Worm (Caenorhabditis elegans) whole organism, early embryonic: ENCODE results near the gene ptc-1.

Source experiments
- B0310.2 ChIP-seq: sonication (generic microtip); optimal IDR thresholded peaks from 2 replicates; lab custom pipeline; 2016; ENCODE audit warnings: mild to moderate bottlenecking, missing genetic modification characterization, missing compliant biosample characterization
- F13C5.2 ChIP-seq: sonication (generic microtip); optimal IDR thresholded peaks from 2 replicates; lab custom pipeline; 2017; ENCODE audit warnings: mild to moderate bottlenecking, missing genetic modification characterization, inconsistent platforms, missing compliant biosample characterization
- aly-1 ChIP-seq: sonication (generic microtip); optimal IDR thresholded peaks from 2 replicates; lab custom pipeline; 2016; ENCODE audit warnings: missing genetic modification characterization, missing compliant biosample characterization
- ama-1 ChIP-seq: fragments of 150-350 bp; optimal IDR thresholded peaks from 2 replicates; lab custom pipeline; 2014
- ceh-13 ChIP-seq: fragments of 200-800 bp; sonication (Bioruptor generic); optimal IDR thresholded peaks from 2 replicates; lab custom pipeline; 2018; ENCODE audit warnings: mild to moderate bottlenecking, missing genetic modification characterization, missing compliant biosample characterization
- ceh-36 ChIP-seq: sonication (generic microtip); optimal IDR thresholded peaks from 2 replicates; lab custom pipeline; 2016; ENCODE audit warnings: missing genetic modification characterization, inconsistent platforms, missing compliant biosample characterization
- ets-7 ChIP-seq: sonication (generic microtip); optimal IDR thresholded peaks from 2 replicates; lab custom pipeline; 2016; ENCODE audit warnings: missing genotype, missing genetic modification characterization, missing compliant biosample characterization
- flt-1 ChIP-seq: fragments of 200-800 bp; sonication (Bioruptor generic); IDR thresholded peaks from 2 replicates; pipeline ENCODE4 v1.3.6; 2022; ENCODE audit warnings: missing genetic modification characterization, missing compliant biosample characterization
- hmbx-1 ChIP-seq: sonication (generic microtip); optimal IDR thresholded peaks from 2 replicates; lab custom pipeline; 2016; ENCODE audit warnings: mild to moderate bottlenecking, missing genetic modification characterization, missing compliant biosample characterization
- hmg-4 ChIP-seq: fragments of 200-800 bp; sonication (Bioruptor generic); optimal IDR thresholded peaks from 2 replicates; lab custom pipeline; 2018; ENCODE audit warnings: mild to moderate bottlenecking, missing genetic modification characterization, missing compliant biosample characterization
- hnd-1 ChIP-seq: sonication (generic microtip); optimal IDR thresholded peaks from 2 replicates; lab custom pipeline; 2016; ENCODE audit warnings: missing genetic modification characterization, missing compliant biosample characterization
- pes-1 ChIP-seq: fragments of 200-800 bp; sonication (Bioruptor generic); IDR thresholded peaks from 2 replicates; pipeline ENCODE4 v1.3.6; 2022; ENCODE audit warnings: missing genetic modification reagents, missing genetic modification characterization, missing compliant biosample characterization
- scrt-1 ChIP-seq: fragments of 200-800 bp; sonication (Bioruptor generic); IDR thresholded peaks from 2 replicates; pipeline ENCODE4 v1.3.6; 2022; ENCODE audit warnings: missing genetic modification characterization, missing compliant biosample characterization
- sea-1 ChIP-seq: fragments of 200-800 bp; sonication (Bioruptor generic); conservative IDR thresholded peaks from 2 replicates; pipeline ENCODE4 v1.3.6; 2022; ENCODE audit warnings: missing genetic modification characterization, missing compliant biosample characterization
- tbx-11 ChIP-seq: fragments of 200-800 bp; sonication (Bioruptor generic); IDR thresholded peaks from 2 replicates; pipeline ENCODE4 v1.3.6; 2022; ENCODE audit warnings: missing genetic modification characterization, missing compliant biosample characterization
- tbx-37 ChIP-seq: fragments of 200-800 bp; sonication (Bioruptor generic); conservative IDR thresholded peaks from 2 replicates; pipeline ENCODE4 v1.3.6; 2022; ENCODE audit warnings: missing genetic modification reagents, missing genetic modification characterization, missing compliant biosample characterization
- tra-4 ChIP-seq: sonication (generic microtip); optimal IDR thresholded peaks from 2 replicates; lab custom pipeline; 2017; ENCODE audit warnings: missing genetic modification characterization, missing compliant biosample characterization

ptc-1 gene

DNA sequence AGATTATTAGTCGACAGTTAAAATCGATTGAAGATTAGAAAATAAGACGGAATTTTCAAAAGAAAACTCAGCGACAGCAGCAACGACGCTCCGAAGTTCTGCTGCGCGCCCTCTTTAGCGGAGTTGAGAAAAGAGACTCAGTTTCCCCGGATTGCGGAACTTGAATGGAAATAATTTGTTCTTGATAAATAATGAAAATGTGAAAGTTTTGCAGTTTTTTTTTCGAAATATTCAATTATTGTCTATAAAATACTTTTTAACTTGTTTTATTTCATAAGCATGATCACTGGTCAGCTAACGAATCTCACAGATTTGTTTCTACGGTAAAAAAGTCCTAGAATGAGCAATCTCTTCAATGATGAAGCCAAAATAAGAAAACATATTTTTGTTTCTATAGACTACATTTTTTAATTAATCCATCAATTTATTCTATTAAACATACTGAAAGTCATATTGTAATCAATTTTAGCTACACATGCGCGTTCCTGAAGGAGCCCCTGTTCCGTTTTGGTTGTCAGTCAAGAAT lies 35.5 kb upstream of the ptc-1 start, which contains the start of the genes cec-3 and T09A5.15:
Gene cec-3, minus strand, starts transcription at position 116 of the 526 bp plus-strand sequence.
Gene T09A5.15, plus strand, starts transcription at position 476 of the 526 bp plus-strand sequence.
- no peak for TF ChIP-seq sea-1 (GFP tag; lab: Robert Waterston, UW)
- TF ChIP-seq pes-1 (GFP tag; lab: Robert Waterston, UW): no peak
- peak; percentile 63 for TF ChIP-seq F13C5.2 (tag; lab: Kevin White, UChicago)

- TF ChIP-seq F13C5.2 (tag; lab: Kevin White, UChicago) (no peak), tra-4 (tag; lab: Kevin White, UChicago) (no peak), pes-1 (GFP tag; lab: Robert Waterston, UW) (no peak), hmg-4 (GFP tag; lab: Kevin White, UChicago) (no peak), flt-1 (GFP tag; lab: Robert Waterston, UW) (no peak)
These were observed 34.9 kb upstream of the ptc-1 start, which contains the start of gene sds-22 for ce11 chrII:7858101-7858500. Gene sds-22, plus strand, starts transcription at chrII:7858401.

DNA sequence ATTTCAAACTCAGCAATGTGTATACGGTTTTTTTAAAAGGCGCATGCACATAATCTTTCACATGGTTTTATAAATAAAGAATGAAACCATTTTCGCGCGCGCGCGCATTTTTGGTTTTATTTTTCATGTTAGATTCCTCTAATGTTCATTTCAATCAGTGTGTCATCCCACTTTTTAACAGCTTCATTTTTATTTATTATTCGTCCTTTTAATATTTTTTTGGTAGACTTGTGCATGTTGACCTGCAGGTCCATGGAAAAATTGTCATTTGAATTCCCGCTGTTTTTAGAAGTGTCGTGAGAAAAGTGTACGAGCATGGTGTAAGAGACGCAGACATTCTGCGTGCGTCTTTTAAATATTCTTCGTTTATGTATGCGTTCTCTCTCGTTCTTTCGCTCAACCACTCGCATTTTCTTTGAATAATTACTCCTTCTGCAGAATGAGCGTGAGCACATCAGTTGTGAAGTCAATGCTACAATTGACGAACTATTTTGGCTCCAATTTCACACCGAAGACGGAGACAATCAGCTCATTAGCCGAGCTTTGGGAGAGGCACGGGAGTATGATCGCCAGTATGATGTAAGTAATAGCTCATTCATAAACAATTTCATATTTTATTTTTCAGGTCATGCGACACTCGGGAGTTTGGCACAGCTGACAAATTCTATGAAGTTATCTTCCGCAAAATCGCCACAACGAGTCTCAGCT lies 32.6 kb upstream of the ptc-1 start, which contains the start of gene lin-5:
Gene lin-5, plus strand, starts transcription at position 354 of the 708 bp plus-strand sequence.
- TF ChIP-seq aly-1 (tag; lab: Kevin White, UChicago) (no peak), F13C5.2 (tag; lab: Kevin White, UChicago) (peak; percentile 26)

DNA sequence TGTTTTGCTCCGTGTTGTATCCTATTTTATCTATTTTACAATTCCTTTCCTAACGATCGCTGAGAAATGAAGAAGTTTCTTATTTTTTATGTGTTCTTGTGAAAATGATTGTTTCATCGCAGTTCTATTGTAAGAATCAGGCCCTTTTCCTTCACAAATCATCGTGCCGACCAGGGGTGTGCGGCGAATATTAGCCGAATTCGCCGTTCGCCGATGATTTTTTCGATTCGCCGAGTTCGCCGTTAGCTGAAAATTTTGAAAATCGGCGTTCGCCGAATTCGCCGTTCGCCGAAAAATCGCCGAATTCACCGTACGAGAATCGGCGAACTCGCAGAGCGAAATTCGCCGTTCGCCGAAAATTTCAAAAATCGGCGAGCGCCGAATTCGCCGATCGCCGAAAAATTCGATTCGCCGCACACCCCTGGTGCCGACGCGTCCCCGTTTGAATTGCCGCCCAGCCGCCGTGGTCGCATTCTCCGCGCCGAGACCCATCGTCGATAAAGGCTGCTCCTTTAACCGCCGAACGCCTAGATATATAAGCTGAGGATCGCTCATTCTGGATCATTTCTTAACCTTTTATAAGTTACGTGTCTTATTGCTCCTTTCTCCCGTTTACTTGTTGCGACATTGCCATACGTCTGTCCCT lies 29.4 kb upstream of the ptc-1 start:
- TF ChIP-seq sea-1 (GFP tag; lab: Robert Waterston, UW) (no peak), pes-1 (GFP tag; lab: Robert Waterston, UW) (peak; percentile 57; the same call in 1 of the 2 replicates)

ce11 chrII:7864207-7864606 lies 28.8 kb upstream of the ptc-1 start, which contains the start of gene ostb-1:
Gene ostb-1, plus strand, starts transcription at chrII:7864507.
- no peak for TF ChIP-seq tra-4 (tag; lab: Kevin White, UChicago)
- no peak for TF ChIP-seq ama-1
- TF ChIP-seq sea-1 (GFP tag; lab: Robert Waterston, UW): no peak
- no peak for TF ChIP-seq B0310.2 (tag; lab: Kevin White, UChicago)
- TF ChIP-seq flt-1 (GFP tag; lab: Robert Waterston, UW): no peak
- TF ChIP-seq tbx-37 (GFP tag; lab: Robert Waterston, UW): no peak
- TF ChIP-seq aly-1 (tag; lab: Kevin White, UChicago): no peak
- no peak for TF ChIP-seq ceh-36 (tag; lab: Kevin White, UChicago)
- TF ChIP-seq hmbx-1: no peak

- no peak for TF ChIP-seq tbx-37 (GFP tag; lab: Robert Waterston, UW)
- no peak for TF ChIP-seq F13C5.2 (tag; lab: Kevin White, UChicago)
- no peak for TF ChIP-seq ets-7
- no peak for TF ChIP-seq ceh-13
- no peak for TF ChIP-seq B0310.2 (tag; lab: Kevin White, UChicago)
- no peak for TF ChIP-seq hmbx-1
These were observed 28.1 kb upstream of the ptc-1 start for ce11 chrII:7864892-7865291.

DNA sequence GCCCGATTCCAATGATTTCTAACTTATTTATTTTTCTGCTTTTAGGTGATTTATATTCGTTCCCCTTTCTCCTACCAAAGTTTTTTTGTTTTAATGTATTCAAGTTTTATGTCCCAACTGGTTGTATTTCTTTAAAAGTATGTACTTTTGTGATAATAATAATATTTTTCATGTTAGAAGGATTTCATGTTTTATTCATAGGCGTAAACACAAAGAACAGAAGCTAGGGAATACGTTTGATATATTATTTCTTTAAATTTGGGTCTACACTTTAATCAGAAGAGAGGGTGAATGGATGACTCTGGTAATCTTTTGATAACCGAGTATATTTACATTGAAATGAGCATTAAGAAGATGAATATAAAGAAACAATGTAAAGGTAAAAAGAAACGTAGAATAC lies 26.9 kb upstream of the ptc-1 start:
- no peak for TF ChIP-seq ama-1
- TF ChIP-seq pes-1 (GFP tag; lab: Robert Waterston, UW): no peak
- TF ChIP-seq aly-1 (tag; lab: Kevin White, UChicago): no peak
- no peak for TF ChIP-seq tra-4 (tag; lab: Kevin White, UChicago)
- no peak for TF ChIP-seq flt-1 (GFP tag; lab: Robert Waterston, UW)
- TF ChIP-seq ceh-13: no peak
- no peak for TF ChIP-seq hmg-4 (GFP tag; lab: Kevin White, UChicago)
- no peak for TF ChIP-seq sea-1 (GFP tag; lab: Robert Waterston, UW)
- no peak for TF ChIP-seq F13C5.2 (tag; lab: Kevin White, UChicago)
- TF ChIP-seq scrt-1 (GFP tag; lab: Robert Waterston, UW): no peak
- TF ChIP-seq hmbx-1: no peak
- TF ChIP-seq ceh-36 (tag; lab: Kevin White, UChicago): no peak
- no peak for TF ChIP-seq ets-7
- no peak for TF ChIP-seq hnd-1
- TF ChIP-seq tbx-11 (GFP tag; lab: Robert Waterston, UW): no peak

DNA sequence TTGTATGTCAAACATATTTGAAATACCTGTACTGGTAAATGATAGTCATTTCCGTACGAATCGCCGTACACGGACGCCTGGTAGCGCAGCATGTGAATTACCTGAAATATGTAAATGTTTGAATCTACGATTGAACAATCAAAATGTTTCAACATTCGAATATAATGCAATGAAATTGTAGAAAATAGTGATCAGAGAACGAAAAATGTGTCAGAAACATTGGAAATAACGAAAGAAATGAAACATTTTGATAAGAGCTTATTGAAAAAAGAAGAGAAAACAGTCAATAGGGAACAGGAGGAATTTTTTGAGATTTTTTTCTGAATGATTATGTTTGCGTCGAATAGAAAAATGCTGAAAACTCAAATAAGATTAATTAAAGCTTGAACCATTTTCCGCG lies 23.0 kb upstream of the ptc-1 start, which contains the start of gene ztf-17:
Gene ztf-17, minus strand, starts transcription at position 101 of the 400 bp plus-strand sequence.
- no peak for TF ChIP-seq tbx-37 (GFP tag; lab: Robert Waterston, UW)
- TF ChIP-seq F13C5.2 (tag; lab: Kevin White, UChicago): no peak
- no peak for TF ChIP-seq hmbx-1
- TF ChIP-seq ceh-36 (tag; lab: Kevin White, UChicago): no peak
- TF ChIP-seq ama-1: no peak
- TF ChIP-seq aly-1 (tag; lab: Kevin White, UChicago): no peak
- no peak for TF ChIP-seq hmg-4 (GFP tag; lab: Kevin White, UChicago)
- TF ChIP-seq hnd-1: no peak
- TF ChIP-seq pes-1 (GFP tag; lab: Robert Waterston, UW): no peak
- no peak for TF ChIP-seq scrt-1 (GFP tag; lab: Robert Waterston, UW)
